Fruit fly (Drosophila melanogaster) ovary, adult (tissue): Measurements from ENCODE around the gene CG5326.

Experiments used
- CG17801 ChIP-seq: fragments of 200-800 bp; optimal IDR thresholded peaks from 2 replicates; lab custom pipeline; 2019; ENCODE audit warnings: missing biosample characterization, mild to moderate bottlenecking, missing genetic modification characterization, moderate library complexity; ENCODE audit not compliant: partially characterized antibody

Gene CG5326

dm6 chr3R:22562502-22562901 lies 22.8 kb upstream of the CG5326 start, which contains the start of gene sit:
TSS of gene sit (minus strand) at chr3R:22562572.
- no peak for TF ChIP-seq CG17801 (GFP tag; lab: Kevin White, UChicago)

DNA sequence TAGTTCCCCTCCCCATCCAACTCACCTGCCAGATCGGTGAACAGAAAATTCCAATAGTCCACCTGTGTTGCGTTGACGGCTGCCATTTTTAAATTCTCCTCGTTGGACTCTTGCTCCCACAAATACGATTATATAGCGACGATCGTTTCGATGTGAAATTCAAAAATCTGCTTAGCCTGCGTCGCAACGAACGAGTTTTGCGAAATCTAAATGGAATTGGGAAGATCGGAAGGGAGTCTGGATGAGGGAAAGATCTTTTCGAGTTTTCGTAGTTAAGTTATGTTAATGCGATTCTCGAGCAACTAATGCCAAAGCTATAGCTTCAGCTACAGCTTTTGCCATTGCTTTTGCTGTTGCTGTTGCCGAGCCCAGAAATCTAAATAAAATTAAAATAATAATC lies 20.5 kb upstream of the CG5326 start:
- no peak for TF ChIP-seq CG17801 (GFP tag; lab: Kevin White, UChicago)

DNA sequence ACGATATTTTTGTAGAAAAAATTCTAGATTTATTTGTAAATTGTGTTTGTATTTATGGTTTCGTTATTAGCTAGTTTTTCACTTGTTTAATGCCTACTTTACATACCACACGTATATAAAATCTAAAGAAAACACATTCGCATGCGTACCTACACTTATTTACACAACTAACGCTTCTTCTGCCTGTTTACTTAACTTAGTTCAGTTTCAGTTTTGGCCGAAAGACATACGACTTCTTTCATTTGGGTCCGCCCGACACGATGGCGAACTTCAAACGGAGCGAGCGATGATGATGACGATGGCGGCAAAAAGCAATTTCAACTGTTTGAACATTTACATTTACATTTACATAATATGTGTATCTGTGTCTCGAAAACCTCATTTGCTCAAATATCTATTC lies 18.7 kb upstream of the CG5326 start:
- no peak for TF ChIP-seq CG17801 (GFP tag; lab: Kevin White, UChicago)

dm6 chr3R:22557100-22557741 lies 17.5 kb upstream of the CG5326 start:
- no peak for TF ChIP-seq CG17801 (GFP tag; lab: Kevin White, UChicago)

DNA sequence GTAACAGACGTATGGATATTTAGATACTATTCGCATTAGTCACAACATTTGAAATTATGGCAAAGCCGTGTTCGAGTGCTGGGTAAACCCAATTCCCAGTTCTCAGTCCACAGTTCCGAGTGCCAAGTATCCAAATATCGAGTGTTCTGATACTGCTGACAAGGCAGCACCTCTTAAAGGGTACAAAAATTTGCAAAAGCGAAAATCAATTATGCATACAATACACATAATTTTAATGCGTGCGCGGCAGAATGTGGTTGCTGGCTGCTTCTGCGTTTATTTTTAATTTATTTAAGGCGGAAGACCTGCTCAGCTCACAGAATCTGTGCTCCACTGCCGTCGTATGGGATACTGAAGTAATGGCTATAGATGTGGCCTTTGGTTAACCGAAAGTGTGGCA lies 13.0 kb upstream of the CG5326 start:
- TF ChIP-seq CG17801 (GFP tag; lab: Kevin White, UChicago) = no peak

- peak; percentile 5 for TF ChIP-seq CG17801 (GFP tag; lab: Kevin White, UChicago)
These were observed 10.6 kb upstream of the CG5326 start, which contains the start of gene bond for dm6 chr3R:22550306-22550812. TSS of gene bond (plus strand) at chr3R:22550680.

DNA sequence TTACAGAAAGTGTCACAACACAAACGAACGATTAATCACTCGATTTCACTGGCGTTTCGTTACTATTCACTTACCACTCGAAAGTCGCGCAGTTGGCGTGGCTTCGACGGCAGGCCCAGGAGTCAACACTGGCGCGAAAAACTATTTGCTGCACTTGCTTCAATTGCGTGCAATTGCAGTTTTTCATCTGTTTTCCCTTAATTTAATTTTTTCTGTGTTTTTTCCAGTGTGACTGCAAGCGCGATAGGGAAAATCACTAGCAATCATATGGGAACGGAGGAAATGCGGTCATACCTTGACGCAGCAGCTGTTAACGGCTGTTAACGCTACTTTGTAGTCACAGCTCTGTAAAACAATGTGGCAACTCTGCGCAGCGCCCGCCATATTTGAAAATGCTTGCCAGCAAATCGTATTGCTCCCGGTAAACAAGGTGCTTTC lies 7.9 kb upstream of the CG5326 start, which contains the start of gene AdipoR:
Gene AdipoR (minus strand): TSS at position 262 of the 438 bp plus-strand sequence.
- TF ChIP-seq CG17801 (GFP tag; lab: Kevin White, UChicago) = peak; percentile 15

- TF ChIP-seq CG17801 (GFP tag; lab: Kevin White, UChicago) = no peak
These were observed 6.3 kb upstream of the CG5326 start for dm6 chr3R:22546017-22546416.

dm6 chr3R:22542773-22543411 lies 3.2 kb upstream of the CG5326 start:
- TF ChIP-seq CG17801 (GFP tag; lab: Kevin White, UChicago) = peak; percentile 79

DNA sequence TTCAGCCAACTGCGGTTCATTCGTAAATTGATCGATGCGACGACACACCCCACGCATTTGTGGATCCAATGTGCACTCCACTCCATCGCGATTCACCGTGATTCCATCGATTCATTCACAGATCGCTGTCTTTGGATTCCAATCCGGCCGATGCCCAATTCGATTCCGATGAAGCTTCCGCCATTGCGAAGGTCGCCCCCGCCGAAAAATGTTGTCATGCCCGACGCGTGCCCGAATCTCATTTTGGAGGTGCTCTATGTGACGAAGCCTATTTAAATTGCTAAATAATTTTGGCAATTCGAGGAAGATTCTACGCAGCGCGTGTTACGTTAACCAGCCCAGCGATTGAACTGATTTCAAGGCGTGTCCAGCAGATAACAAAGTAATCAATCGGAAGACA lies 967 bp upstream of the CG5326 start:
- no peak for TF ChIP-seq CG17801 (GFP tag; lab: Kevin White, UChicago)

DNA sequence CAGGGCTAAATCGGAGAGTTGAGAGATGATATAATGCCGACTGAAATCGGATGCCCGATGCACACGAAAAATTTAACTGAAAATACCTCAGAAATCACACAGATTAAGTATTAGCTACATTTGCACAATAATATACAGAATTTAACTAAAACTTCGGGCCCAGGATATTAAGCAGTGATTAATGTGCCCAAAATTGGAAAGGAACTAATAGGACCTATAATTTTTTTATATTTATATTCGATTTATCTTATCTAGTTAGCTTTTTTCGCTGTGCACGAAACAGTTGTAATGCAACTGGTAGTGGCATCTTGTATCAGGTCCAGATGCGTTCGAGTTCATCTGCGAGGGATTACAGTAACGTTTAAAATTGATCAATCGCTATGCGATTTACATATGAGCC lies 842 bp downstream of the CG5326 start:
- no peak for TF ChIP-seq CG17801 (GFP tag; lab: Kevin White, UChicago)

dm6 chr3R:22536504-22537423 lies 3.0 kb downstream of the CG5326 start:
- no peak for TF ChIP-seq CG17801 (GFP tag; lab: Kevin White, UChicago)

- TF ChIP-seq CG17801 (GFP tag; lab: Kevin White, UChicago) = no peak
These were observed 3.8 kb downstream of the CG5326 start for dm6 chr3R:22535945-22536344.

DNA sequence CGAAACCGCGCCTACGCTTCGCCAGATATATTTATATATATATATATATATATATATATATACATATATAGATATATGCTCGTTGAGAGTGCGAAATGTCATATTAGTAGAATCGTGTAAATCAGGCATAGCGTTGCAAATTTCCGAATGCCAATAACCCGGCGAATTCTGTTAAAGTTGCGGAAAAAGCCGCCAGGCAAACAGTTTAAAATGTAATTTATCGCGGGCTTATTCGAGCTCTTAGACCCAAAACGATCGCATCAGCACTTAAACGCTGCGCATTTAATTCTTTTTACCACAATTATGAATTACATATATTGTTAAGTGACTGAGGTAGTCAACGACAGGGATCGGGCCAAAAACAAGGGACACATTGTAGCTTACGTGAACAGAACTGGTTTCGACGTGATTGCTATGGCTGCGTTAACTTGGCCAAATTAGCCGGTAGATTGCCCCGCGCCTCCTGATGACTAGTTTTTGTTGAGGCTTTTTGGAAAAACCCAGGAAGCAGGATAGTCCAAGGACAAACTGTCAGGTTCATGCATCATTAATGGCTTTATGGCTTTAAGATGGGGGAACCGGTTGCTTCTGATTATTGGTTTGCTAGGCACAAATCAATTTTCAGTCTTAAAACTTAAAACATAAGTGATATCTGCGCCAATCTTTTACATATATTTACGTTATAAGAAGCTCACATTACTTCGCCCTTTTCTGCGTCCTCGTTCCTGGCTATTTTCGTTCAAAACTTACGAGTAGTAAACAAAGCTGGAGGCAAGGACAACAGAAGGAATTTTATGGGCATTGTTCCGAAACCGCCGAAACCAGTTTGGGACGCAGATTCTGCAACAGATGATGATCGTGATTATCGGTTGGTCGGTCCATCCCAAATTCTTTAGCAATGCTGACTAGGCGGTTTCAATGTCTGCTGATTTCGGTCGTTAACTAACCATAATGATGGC lies 5.5 kb downstream of the CG5326 start:
- TF ChIP-seq CG17801 (GFP tag; lab: Kevin White, UChicago) = no peak
